Worm (Caenorhabditis elegans) whole organism, early embryonic: ENCODE measurements around the gene col-131.

Source experiments
- B0310.2 ChIP-seq: sonication (generic microtip); optimal IDR thresholded peaks from 2 replicates; lab custom pipeline; 2016; ENCODE audit warnings: mild to moderate bottlenecking, missing genetic modification characterization, missing compliant biosample characterization
- F13C5.2 ChIP-seq: sonication (generic microtip); optimal IDR thresholded peaks from 2 replicates; lab custom pipeline; 2017; ENCODE audit warnings: mild to moderate bottlenecking, missing genetic modification characterization, inconsistent platforms, missing compliant biosample characterization
- aly-1 ChIP-seq: sonication (generic microtip); optimal IDR thresholded peaks from 2 replicates; lab custom pipeline; 2016; ENCODE audit warnings: missing genetic modification characterization, missing compliant biosample characterization
- ama-1 ChIP-seq: fragments of 150-350 bp; optimal IDR thresholded peaks from 2 replicates; lab custom pipeline; 2014
- ceh-13 ChIP-seq: fragments of 200-800 bp; sonication (Bioruptor generic); optimal IDR thresholded peaks from 2 replicates; lab custom pipeline; 2018; ENCODE audit warnings: mild to moderate bottlenecking, missing genetic modification characterization, missing compliant biosample characterization
- ceh-36 ChIP-seq: sonication (generic microtip); optimal IDR thresholded peaks from 2 replicates; lab custom pipeline; 2016; ENCODE audit warnings: missing genetic modification characterization, inconsistent platforms, missing compliant biosample characterization
- ets-7 ChIP-seq: sonication (generic microtip); optimal IDR thresholded peaks from 2 replicates; lab custom pipeline; 2016; ENCODE audit warnings: missing genotype, missing genetic modification characterization, missing compliant biosample characterization
- flt-1 ChIP-seq: fragments of 200-800 bp; sonication (Bioruptor generic); IDR thresholded peaks from 2 replicates; pipeline ENCODE4 v1.3.6; 2022; ENCODE audit warnings: missing genetic modification characterization, missing compliant biosample characterization
- hmbx-1 ChIP-seq: sonication (generic microtip); optimal IDR thresholded peaks from 2 replicates; lab custom pipeline; 2016; ENCODE audit warnings: mild to moderate bottlenecking, missing genetic modification characterization, missing compliant biosample characterization
- hmg-4 ChIP-seq: fragments of 200-800 bp; sonication (Bioruptor generic); optimal IDR thresholded peaks from 2 replicates; lab custom pipeline; 2018; ENCODE audit warnings: mild to moderate bottlenecking, missing genetic modification characterization, missing compliant biosample characterization
- hnd-1 ChIP-seq: sonication (generic microtip); optimal IDR thresholded peaks from 2 replicates; lab custom pipeline; 2016; ENCODE audit warnings: missing genetic modification characterization, missing compliant biosample characterization
- pes-1 ChIP-seq: fragments of 200-800 bp; sonication (Bioruptor generic); IDR thresholded peaks from 2 replicates; pipeline ENCODE4 v1.3.6; 2022; ENCODE audit warnings: missing genetic modification reagents, missing genetic modification characterization, missing compliant biosample characterization
- scrt-1 ChIP-seq: fragments of 200-800 bp; sonication (Bioruptor generic); IDR thresholded peaks from 2 replicates; pipeline ENCODE4 v1.3.6; 2022; ENCODE audit warnings: missing genetic modification characterization, missing compliant biosample characterization
- sea-1 ChIP-seq: fragments of 200-800 bp; sonication (Bioruptor generic); conservative IDR thresholded peaks from 2 replicates; pipeline ENCODE4 v1.3.6; 2022; ENCODE audit warnings: missing genetic modification characterization, missing compliant biosample characterization
- tbx-11 ChIP-seq: fragments of 200-800 bp; sonication (Bioruptor generic); IDR thresholded peaks from 2 replicates; pipeline ENCODE4 v1.3.6; 2022; ENCODE audit warnings: missing genetic modification characterization, missing compliant biosample characterization
- tbx-37 ChIP-seq: fragments of 200-800 bp; sonication (Bioruptor generic); conservative IDR thresholded peaks from 2 replicates; pipeline ENCODE4 v1.3.6; 2022; ENCODE audit warnings: missing genetic modification reagents, missing genetic modification characterization, missing compliant biosample characterization
- tra-4 ChIP-seq: sonication (generic microtip); optimal IDR thresholded peaks from 2 replicates; lab custom pipeline; 2017; ENCODE audit warnings: missing genetic modification characterization, missing compliant biosample characterization

col-131 gene

DNA sequence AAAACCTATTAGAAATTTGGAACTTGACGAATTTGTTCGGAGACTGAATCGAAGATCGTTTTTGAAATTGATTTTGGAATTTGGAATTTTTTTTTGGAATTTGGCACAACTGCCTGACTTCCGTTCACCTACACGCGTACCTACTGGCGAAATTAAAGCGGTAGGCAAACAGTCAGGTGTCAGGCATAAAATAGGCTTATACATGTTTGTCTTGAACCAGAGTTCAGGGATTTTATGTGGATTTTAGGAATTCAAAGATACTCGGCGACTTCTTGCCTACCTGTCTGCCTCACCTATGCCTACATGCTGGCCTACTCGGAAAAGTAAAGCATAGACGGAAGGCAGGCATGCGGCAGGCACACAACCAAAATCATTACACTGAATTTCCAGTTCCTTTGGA lies 11.2 kb upstream of the col-131 start:
- TF ChIP-seq tbx-11 (GFP tag; lab: Robert Waterston, UW) = no peak
- no peak for TF ChIP-seq F13C5.2 (tag; lab: Kevin White, UChicago)

DNA sequence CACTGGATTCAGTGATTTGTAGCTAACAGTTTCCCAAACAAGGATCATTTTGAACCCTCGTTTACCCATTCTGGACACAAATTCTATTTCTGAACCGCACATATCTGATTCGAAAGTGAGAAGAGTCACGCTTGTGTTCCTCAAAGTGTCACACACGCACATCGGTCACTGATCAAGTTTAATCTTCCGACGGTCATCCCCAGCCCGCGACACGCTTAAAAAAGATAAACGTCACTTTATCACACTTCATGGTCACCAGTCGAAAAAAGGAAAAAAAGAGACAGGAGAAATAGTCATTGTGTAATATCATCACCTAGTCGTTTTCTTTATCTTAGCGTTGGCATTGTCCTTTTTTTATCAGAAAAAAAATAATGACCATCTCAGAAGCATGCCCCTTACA lies 10.6 kb upstream of the col-131 start:
- TF ChIP-seq scrt-1 (GFP tag; lab: Robert Waterston, UW) = no peak

DNA sequence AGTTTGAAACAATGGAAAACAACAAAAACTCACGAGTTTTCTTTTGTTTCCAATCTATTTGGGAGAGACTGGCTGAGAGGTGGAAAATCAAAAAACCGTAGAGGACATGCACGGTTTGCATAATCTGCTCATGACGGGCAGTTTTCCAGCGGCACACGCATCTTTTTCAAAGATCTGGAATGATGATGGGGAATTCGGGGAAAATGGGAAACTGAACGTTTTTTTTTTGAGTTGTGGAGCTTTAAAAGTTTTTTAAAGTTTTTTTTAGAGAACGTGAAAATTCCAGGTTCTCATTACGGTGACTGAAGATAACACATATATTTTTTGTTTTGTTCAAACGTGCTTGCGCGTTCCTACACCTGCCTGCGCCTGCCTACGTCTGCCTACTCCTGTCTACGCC lies 9.5 kb upstream of the col-131 start, which contains the start of gene C39E9.7:
Gene C39E9.7, minus strand, starts transcription at position 101 of the 400 bp plus-strand sequence.
- no peak for TF ChIP-seq flt-1 (GFP tag; lab: Robert Waterston, UW)
- TF ChIP-seq ets-7 (tag; lab: Kevin White, UChicago) = no peak
- TF ChIP-seq pes-1 = no peak
- TF ChIP-seq hmg-4 (GFP tag; lab: Kevin White, UChicago) = no peak
- no peak for TF ChIP-seq tbx-37
- no peak for TF ChIP-seq hnd-1 (tag; lab: Kevin White, UChicago)
- no peak for TF ChIP-seq ceh-36 (tag; lab: Kevin White, UChicago)
- TF ChIP-seq aly-1 (tag; lab: Kevin White, UChicago) = no peak
- TF ChIP-seq ceh-13 (GFP tag; lab: Kevin White, UChicago) = no peak
- TF ChIP-seq tra-4 = no peak
- no peak for TF ChIP-seq hmbx-1
- no peak for TF ChIP-seq scrt-1 (GFP tag; lab: Robert Waterston, UW)
- TF ChIP-seq F13C5.2 (tag; lab: Kevin White, UChicago) = no peak
- no peak for TF ChIP-seq ama-1 (lab: Kevin White, UChicago)
- TF ChIP-seq sea-1 (GFP tag; lab: Robert Waterston, UW) = no peak
- TF ChIP-seq tbx-11 (GFP tag; lab: Robert Waterston, UW) = no peak
- no peak for TF ChIP-seq B0310.2 (tag; lab: Kevin White, UChicago)

DNA sequence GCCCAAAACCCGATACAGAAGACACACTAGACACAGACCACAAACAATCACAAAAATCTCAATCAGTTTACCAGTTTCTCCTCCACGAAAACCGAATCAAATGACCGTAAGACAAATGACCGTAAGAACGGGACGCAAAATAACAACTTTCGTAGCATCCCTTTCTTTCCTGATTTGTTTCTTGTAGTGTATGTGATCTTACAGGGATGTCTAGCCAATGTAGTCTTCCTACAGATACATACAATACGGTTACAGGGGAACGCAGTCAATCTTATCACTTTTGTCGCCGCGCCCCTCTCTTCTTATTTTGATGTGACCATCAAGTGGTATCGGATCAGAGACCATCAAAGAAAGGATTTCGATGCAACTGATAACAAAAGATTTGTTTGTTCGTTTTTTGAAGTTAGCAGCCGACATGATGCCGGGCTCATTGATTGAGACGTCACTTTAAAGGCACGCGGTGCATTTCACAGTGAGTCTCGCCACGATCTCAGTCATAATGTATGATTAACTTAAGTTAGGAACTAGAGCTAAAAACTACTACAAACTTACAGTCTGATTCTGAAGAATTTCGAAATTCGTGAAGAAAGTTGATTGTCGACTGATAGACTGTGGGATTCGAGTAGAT lies 8.6 kb upstream of the col-131 start:
- no peak for TF ChIP-seq ceh-13 (GFP tag; lab: Kevin White, UChicago)
- no peak for TF ChIP-seq flt-1 (GFP tag; lab: Robert Waterston, UW)
- no peak for TF ChIP-seq tra-4
- no peak for TF ChIP-seq aly-1 (tag; lab: Kevin White, UChicago)
- TF ChIP-seq sea-1 (GFP tag; lab: Robert Waterston, UW) = no peak
- no peak for TF ChIP-seq ama-1 (lab: Kevin White, UChicago)
- no peak for TF ChIP-seq F13C5.2 (tag; lab: Kevin White, UChicago)
- TF ChIP-seq tbx-37 = no peak
- TF ChIP-seq tbx-11 (GFP tag; lab: Robert Waterston, UW) = no peak
- no peak for TF ChIP-seq scrt-1 (GFP tag; lab: Robert Waterston, UW)
- TF ChIP-seq ets-7 (tag; lab: Kevin White, UChicago) = no peak
- TF ChIP-seq hnd-1 (tag; lab: Kevin White, UChicago) = no peak
- no peak for TF ChIP-seq B0310.2 (tag; lab: Kevin White, UChicago)
- no peak for TF ChIP-seq hmbx-1
- no peak for TF ChIP-seq ceh-36 (tag; lab: Kevin White, UChicago)
- TF ChIP-seq pes-1 = no peak
- TF ChIP-seq hmg-4 (GFP tag; lab: Kevin White, UChicago) = no peak

DNA sequence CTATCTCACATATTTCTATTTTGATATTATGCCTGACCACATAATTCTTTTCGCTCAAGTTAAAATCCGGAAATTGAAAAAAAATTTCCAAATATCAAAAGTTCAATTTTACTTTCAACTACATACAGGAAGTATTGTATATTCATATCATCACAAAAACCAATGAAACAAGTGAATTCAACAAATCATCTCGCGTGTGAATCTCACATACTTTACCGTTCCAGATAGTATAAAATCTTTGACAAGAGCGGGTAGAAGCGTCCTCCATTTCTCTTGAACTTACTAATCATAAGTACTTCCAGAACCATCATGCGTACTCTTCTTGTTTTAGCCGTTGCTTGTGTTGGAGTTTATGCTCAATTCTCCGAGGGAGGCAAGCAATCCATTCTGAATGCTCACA lies 4.3 kb upstream of the col-131 start, which contains the start of gene scl-8:
Gene scl-8, plus strand, starts transcription at position 301 of the 400 bp plus-strand sequence.
- TF ChIP-seq tra-4 = no peak
- TF ChIP-seq ama-1 (lab: Kevin White, UChicago) = no peak
- no peak for TF ChIP-seq aly-1 (tag; lab: Kevin White, UChicago)
- TF ChIP-seq sea-1 (GFP tag; lab: Robert Waterston, UW) = no peak
- TF ChIP-seq ceh-13 (GFP tag; lab: Kevin White, UChicago) = no peak
- no peak for TF ChIP-seq pes-1
- TF ChIP-seq B0310.2 (tag; lab: Kevin White, UChicago) = no peak

DNA sequence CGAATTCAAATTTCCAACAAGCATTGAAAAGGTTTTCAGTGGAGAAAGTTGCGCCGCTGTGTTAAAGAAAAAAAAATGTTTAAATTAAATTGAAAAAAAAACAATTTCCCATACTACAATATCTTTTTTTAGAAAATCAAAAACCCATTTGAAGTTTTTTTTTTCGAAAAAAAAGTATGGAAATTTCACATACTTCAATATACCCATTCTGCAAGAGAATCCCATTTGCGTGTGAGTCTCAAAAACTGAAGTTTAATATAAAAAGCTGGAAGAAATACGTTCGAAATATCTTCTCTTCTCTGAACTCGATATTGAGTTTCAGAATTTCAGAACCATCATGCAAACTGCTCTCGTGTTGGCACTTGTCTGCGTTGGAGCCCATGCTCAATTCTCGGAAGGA lies 3.0 kb upstream of the col-131 start, which contains the start of gene scl-7:
Gene scl-7, plus strand, starts transcription at position 301 of the 400 bp plus-strand sequence.
- no peak for TF ChIP-seq F13C5.2 (tag; lab: Kevin White, UChicago)
- TF ChIP-seq tbx-37 = no peak

DNA sequence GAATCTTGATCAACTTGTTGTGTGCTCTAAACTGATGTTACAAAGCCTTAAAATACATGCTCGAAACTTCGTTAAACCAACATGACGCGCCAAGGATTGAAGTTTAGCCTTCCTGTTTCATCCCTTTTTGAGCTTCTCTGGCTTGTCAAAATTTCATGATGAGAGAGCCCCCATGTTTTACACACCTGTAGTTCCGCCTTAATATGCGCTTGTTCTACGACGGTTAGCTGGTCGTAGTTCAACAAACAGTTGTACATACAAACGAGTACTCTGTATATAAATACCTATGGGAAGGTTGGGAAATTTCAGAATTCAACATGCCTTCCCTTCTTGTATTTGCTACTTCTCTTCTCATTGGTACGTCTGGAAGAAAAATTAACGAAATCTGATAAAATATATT lies 1.4 kb upstream of the col-131 start, which contains the start of gene scl-6:
Gene scl-6, plus strand, starts transcription at position 301 of the 400 bp plus-strand sequence.
- no peak for TF ChIP-seq flt-1 (GFP tag; lab: Robert Waterston, UW)
- TF ChIP-seq aly-1 (tag; lab: Kevin White, UChicago) = no peak
- TF ChIP-seq pes-1 = no peak
- no peak for TF ChIP-seq hmbx-1
- no peak for TF ChIP-seq ama-1 (lab: Kevin White, UChicago)
- no peak for TF ChIP-seq tbx-37
- no peak for TF ChIP-seq hmg-4 (GFP tag; lab: Kevin White, UChicago)
- TF ChIP-seq hnd-1 (tag; lab: Kevin White, UChicago) = no peak
- no peak for TF ChIP-seq F13C5.2 (tag; lab: Kevin White, UChicago)
- no peak for TF ChIP-seq ceh-13 (GFP tag; lab: Kevin White, UChicago)

DNA sequence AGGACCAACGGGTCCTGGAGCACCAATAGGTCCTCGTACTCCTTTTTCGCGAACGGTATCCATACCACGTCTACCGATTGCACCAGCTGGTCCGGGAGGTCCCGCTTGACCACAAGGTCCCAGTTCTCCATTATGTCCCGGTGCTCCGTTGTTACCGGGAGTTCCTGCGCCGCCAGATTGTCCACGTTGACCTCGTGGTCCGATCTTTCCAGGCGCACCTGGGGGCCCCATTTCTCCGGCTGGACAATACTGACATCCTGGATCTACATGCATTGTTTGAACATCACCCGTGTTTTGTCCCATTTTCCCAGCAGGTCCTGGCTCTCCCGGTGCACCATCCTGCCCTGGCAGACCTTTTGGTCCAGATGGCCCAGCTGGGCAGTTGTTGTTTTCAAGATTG lies 1.1 kb downstream of the col-131 start:
- TF ChIP-seq tbx-37 (no peak), aly-1 (tag; lab: Kevin White, UChicago) (no peak), sea-1 (GFP tag; lab: Robert Waterston, UW) (0 out of 2 replicates have a peak, but pooled peaks have one; percentile 37)
